Worm (Caenorhabditis elegans): ENCODE results near the gene col-158.

Gene col-158

ce11 chrV:11859082-11859858, 29.9 kb downstream of the col-158 start:
- TF ChIP-seq xbp-1 (tag; optimal IDR thresholded peaks at IDR 0.05) (no peak), lir-3 (tag; optimal IDR thresholded peaks at IDR 0.05; ENCODE audit: poor library complexity) (no peak), ets-5 (GFP tag; IDR thresholded peaks at IDR 0.05) (no peak), aha-1 (tag; optimal IDR thresholded peaks at IDR 0.05) (no peak), C04F5.9 (tag; optimal IDR thresholded peaks at IDR 0.05) (no peak), nhr-47 (tag; optimal IDR thresholded peaks at IDR 0.05) (no peak), unc-98 (GFP tag; IDR thresholded peaks at IDR 0.05) (no peak), elt-2 (tag; optimal IDR thresholded peaks at IDR 0.05) (peak; percentile 60), ztf-11 (tag; optimal IDR thresholded peaks at IDR 0.05) (no peak), nhr-12 (tag; optimal IDR thresholded peaks at IDR 0.05) (no peak), ztf-4 (tag; optimal IDR thresholded peaks at IDR 0.05) (no peak), dsc-1 (tag; optimal IDR thresholded peaks at IDR 0.05) (no peak), lin-35 (GFP tag; optimal IDR thresholded peaks at IDR 0.05) (peak in 1 of 2 experiments; percentile 38), fkh-10 (GFP tag; optimal IDR thresholded peaks at IDR 0.05) (no peak), lin-13 (GFP tag; optimal IDR thresholded peaks at IDR 0.05) (no peak), elt-3 (tag; optimal IDR thresholded peaks at IDR 0.05) (peak in 4 of 6 experiments; percentile 24 to 77 (median 54)), rnt-1 (tag; optimal IDR thresholded peaks at IDR 0.05) (no peak), hlh-4 (tag; optimal IDR thresholded peaks at IDR 0.05) (no peak), unc-30 (tag; optimal IDR thresholded peaks at IDR 0.05) (no peak), lsy-2 (tag; optimal IDR thresholded peaks at IDR 0.05) (peak in 1 of 2 experiments; percentile 67), hlh-17 (GFP tag; optimal IDR thresholded peaks at IDR 0.05; ENCODE audit: borderline replicate concordance) (no peak), nhr-11 (tag; optimal IDR thresholded peaks at IDR 0.05) (no peak), sup-37 (GFP tag; optimal IDR thresholded peaks at IDR 0.05) (no peak), isw-1 (GFP tag; IDR thresholded peaks at IDR 0.05) (no peak), C34B4.2 (tag; optimal IDR thresholded peaks at IDR 0.05) (no peak), pag-3 (tag; optimal IDR thresholded peaks at IDR 0.05; ENCODE audit: borderline replicate concordance, insufficient read depth) (no peak), nhr-85 (tag) (peak; percentile 92), ces-1 (GFP tag; optimal IDR thresholded peaks at IDR 0.05) (no peak), nhr-77 (tag; optimal IDR thresholded peaks at IDR 0.05) (no peak), nhr-28 (tag; optimal IDR thresholded peaks at IDR 0.05) (no peak), ama-1 (optimal IDR thresholded peaks at IDR 0.05) (no peak), unc-130 (tag; optimal IDR thresholded peaks at IDR 0.05) (no peak), egl-27 (tag; optimal IDR thresholded peaks at IDR 0.05) (no peak), blmp-1 (tag; optimal IDR thresholded peaks at IDR 0.05) (peak; percentile 63), Y116A8C.19 (tag; optimal IDR thresholded peaks at IDR 0.05; ENCODE audit: borderline replicate concordance) (no peak), C16A3.4 (tag; optimal IDR thresholded peaks at IDR 0.05) (no peak), aly-2 (tag; optimal IDR thresholded peaks at IDR 0.05) (no peak), F16B12.6 (tag; optimal IDR thresholded peaks at IDR 0.05) (no peak), pqm-1 (tag; optimal IDR thresholded peaks at IDR 0.05) (no peak), sox-4 (tag; optimal IDR thresholded peaks at IDR 0.05) (no peak), egl-13 (tag; optimal IDR thresholded peaks at IDR 0.05) (no peak), nhr-84 (tag; optimal IDR thresholded peaks at IDR 0.05) (no peak), fkh-8 (tag; optimal IDR thresholded peaks at IDR 0.05) (no peak), mep-1 (tag; optimal IDR thresholded peaks at IDR 0.05) (no peak), zag-1 (tag; optimal IDR thresholded peaks at IDR 0.05) (no peak), snpc-4 (tag; optimal IDR thresholded peaks at IDR 0.05) (no peak), hpl-2 (GFP tag; optimal IDR thresholded peaks at IDR 0.05) (no peak), fkh-4 (tag; optimal IDR thresholded peaks at IDR 0.05; ENCODE audit: borderline replicate concordance) (no peak), alr-1 (tag; optimal IDR thresholded peaks at IDR 0.05; ENCODE audit: borderline replicate concordance) (no peak), fos-1 (tag; optimal IDR thresholded peaks at IDR 0.05) (no peak), dpl-1 (GFP tag; optimal IDR thresholded peaks at IDR 0.05) (no peak), nhr-19 (GFP tag; conservative IDR thresholded peaks at IDR 0.05) (peak; percentile 36; the same call in 1 of the 2 replicates)
